Fruit fly (Drosophila melanogaster): Measurements from ENCODE around the gene CG6972.

DNA sequence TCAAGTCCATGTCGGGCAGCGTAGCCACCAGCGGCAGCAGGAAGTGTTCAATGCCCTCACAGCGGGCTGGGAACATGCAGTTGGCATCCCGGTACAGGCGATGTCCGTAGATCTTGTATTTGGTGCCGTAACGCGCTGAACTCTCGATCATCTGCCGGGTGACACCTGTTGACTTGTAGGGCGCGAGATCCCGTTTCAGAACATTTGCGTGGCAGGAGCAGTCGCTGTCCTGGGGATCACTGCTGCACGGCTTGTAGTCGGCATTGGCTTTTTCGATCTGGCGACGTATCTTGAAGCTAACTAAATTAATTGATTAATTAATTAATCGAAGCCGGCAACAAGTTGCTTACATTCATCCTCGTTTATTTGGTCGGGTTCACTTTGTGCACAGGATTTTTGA is 48.2 kb downstream of the CG6972 start:
- TF ChIP-seq Sox102F (GFP tag; optimal IDR thresholded peaks at IDR 0.05) (no peak), CG6854 (GFP tag; optimal IDR thresholded peaks at IDR 0.05) (no peak), Sox14 (GFP tag; optimal IDR thresholded peaks at IDR 0.05) (no peak), CG32006 (GFP tag; optimal IDR thresholded peaks at IDR 0.05) (no peak), spab (GFP tag; optimal IDR thresholded peaks at IDR 0.05) (no peak), OdsH (GFP tag; optimal IDR thresholded peaks at IDR 0.05) (no peak), CG31627 (GFP tag; optimal IDR thresholded peaks at IDR 0.05) (no peak), CG9139 (GFP tag; optimal IDR thresholded peaks at IDR 0.05) (no peak)

Data from whole organism, prepupa.